Fruit fly (Drosophila melanogaster) whole organism, prepupa: ENCODE results near the gene drl.

Experiments
- CG11294 ChIP-seq: fragments of 200-800 bp; sonication (Bioruptor generic); IDR thresholded peaks from 2 replicates; pipeline ENCODE4 v1.3.6; 2022; ENCODE audit warnings: missing biosample characterization, missing genetic modification characterization
- CG15336 ChIP-seq: fragments of 200-800 bp; sonication (Bioruptor generic); IDR thresholded peaks from 2 replicates; pipeline ENCODE4 v1.3.6; 2022; ENCODE audit warnings: missing biosample characterization, missing genetic modification characterization
- CG8119 ChIP-seq: fragments of 200-800 bp; sonication (Bioruptor generic); IDR thresholded peaks from 3 replicates; pipeline ENCODE4 v1.3.6; 2022; ENCODE audit warnings: missing biosample characterization, missing genetic modification characterization
- Hr38 ChIP-seq: sonication (Bioruptor generic); optimal IDR thresholded peaks from 2 replicates; lab custom pipeline; 2016; ENCODE audit warnings: missing biosample characterization, missing genetic modification characterization
- Hr4 ChIP-seq: fragments of 200-800 bp; sonication (Bioruptor generic); optimal IDR thresholded peaks from 3 replicates; lab custom pipeline; 2016; ENCODE audit warnings: missing biosample characterization, missing genetic modification characterization
- Lpt ChIP-seq: fragments of 200-800 bp; sonication (Bioruptor generic); optimal IDR thresholded peaks from 3 replicates; lab custom pipeline; 2016; ENCODE audit warnings: missing biosample characterization, missing genetic modification characterization
- ss ChIP-seq, 2 experiments: fragments of 200-800 bp; sonication (Bioruptor generic); optimal IDR thresholded peaks; 2 replicates in 1 of 2; 3 replicates in 1 of 2; lab custom pipeline; 2017 to 2018; ENCODE audit warnings: mild to moderate bottlenecking in 2 of 2, missing biosample characterization in 2 of 2, missing genetic modification characterization in 2 of 2, moderate library complexity in 1 of 2
- svp ChIP-seq: fragments of 200-800 bp; sonication (Bioruptor generic); peaks from one replicate; lab custom pipeline; 2016; ENCODE audit warnings: missing biosample characterization, missing genetic modification characterization

- TF ChIP-seq Hr4 (GFP tag; lab: Kevin White, UChicago): no peak
- TF ChIP-seq ss (GFP tag; optimal IDR thresholded peaks at IDR 0.05; lab: Kevin White, UChicago): no peak
- TF ChIP-seq CG15336 (GFP tag; lab: Robert Waterston, UW): no peak
- TF ChIP-seq CG8119: no peak
- TF ChIP-seq Lpt: no peak
- TF ChIP-seq Hr38 (GFP tag; lab: Kevin White, UChicago): no peak
- no peak for TF ChIP-seq CG11294 (GFP tag; lab: Robert Waterston, UW)
- no peak for TF ChIP-seq svp (GFP tag; lab: Kevin White, UChicago)
Measured at dm6 chr2L:19219473-19219872, 29.3 kb downstream of the drl start.
